Fruit fly (Drosophila melanogaster): Measurements from ENCODE around the gene CG5078.

CG5078 gene

dm6 chr3L:20493417-20494261 is 12.2 kb upstream of the CG5078 start (continued):
- TF ChIP-seq CG1832 (GFP tag; optimal IDR thresholded peaks at IDR 0.05) (no peak), dpn (GFP tag; optimal IDR thresholded peaks at IDR 0.05) (peak; percentile 2 to 58), sisA (GFP tag; IDR thresholded peaks at IDR 0.05) (peak; percentile 37; the same call in 1 of the 2 replicates), cas (GFP tag; IDR thresholded peaks at IDR 0.05) (no peak; the same call in 1 of the 2 replicates), pros (GFP tag; optimal IDR thresholded peaks at IDR 0.05) (no peak), CG6683 (GFP tag; optimal IDR thresholded peaks at IDR 0.05) (peak; percentile 37), CG10959 (GFP tag; IDR thresholded peaks at IDR 0.05) (no peak), lilli (GFP tag; optimal IDR thresholded peaks at IDR 0.05) (peak; percentile 80), jigr1 (GFP tag; IDR thresholded peaks at IDR 0.05) (peak; percentile 53; the same call in 2 of the 3 replicates), CG5180 (GFP tag; optimal IDR thresholded peaks at IDR 0.05) (peak; percentile 18), ftz-f1 (GFP tag; optimal IDR thresholded peaks at IDR 0.05) (no peak), dmrt11E (tag; optimal IDR thresholded peaks at IDR 0.05) (no peak), Jarid2 (GFP tag; optimal IDR thresholded peaks at IDR 0.05) (peak; percentile 64), Hr3 (GFP tag; optimal IDR thresholded peaks at IDR 0.05) (peak; percentile 60), rib (GFP tag; IDR thresholded peaks at IDR 0.05) (peak; percentile 63; the same call in 1 of the 2 replicates), schlank (tag; optimal IDR thresholded peaks at IDR 0.05) (no peak), MESR4 (GFP tag; optimal IDR thresholded peaks at IDR 0.05) (no peak), seq (GFP tag; IDR thresholded peaks at IDR 0.05) (peak; percentile 66), Eip74EF (GFP tag; optimal IDR thresholded peaks at IDR 0.05) (peak in 1 of 2 experiments; percentile 76), run (tag; optimal IDR thresholded peaks at IDR 0.05) (peak; percentile 57), CG30431 (GFP tag; optimal IDR thresholded peaks at IDR 0.05) (no peak), shn (GFP tag; optimal IDR thresholded peaks at IDR 0.05) (peak; percentile 36), so (GFP tag; IDR thresholded peaks at IDR 0.05) (peak; percentile 73; the same call in 2 of the 3 replicates), da (GFP tag; optimal IDR thresholded peaks at IDR 0.05) (no peak), CG17361 (GFP tag; IDR thresholded peaks at IDR 0.05) (peak; percentile 69), dm (GFP tag; optimal IDR thresholded peaks at IDR 0.05) (no peak), CG2875 (GFP tag; optimal IDR thresholded peaks at IDR 0.05) (no peak), crol (GFP tag; IDR thresholded peaks at IDR 0.05) (peak; percentile 27; the same call in 1 of the 2 replicates), Hsf (GFP tag; optimal IDR thresholded peaks at IDR 0.05) (peak; percentile 62), danr (GFP tag; IDR thresholded peaks at IDR 0.05) (peak; percentile 68; the same call in 1 of the 2 replicates), CG12942 (GFP tag; optimal IDR thresholded peaks at IDR 0.05) (peak; percentile 45), CG8281 (tag; optimal IDR thresholded peaks at IDR 0.05) (no peak), CG13424 (tag; optimal IDR thresholded peaks at IDR 0.05) (peak; percentile 73), Blimp-1 (GFP tag; optimal IDR thresholded peaks at IDR 0.05) (peak; percentile 42), CG9609 (GFP tag; optimal IDR thresholded peaks at IDR 0.05) (peak; percentile 19), C15 (GFP tag; IDR thresholded peaks at IDR 0.05) (0 out of 3 replicates have a peak, but pooled peaks have one; percentile 39), sima (GFP tag; optimal IDR thresholded peaks at IDR 0.05) (no peak), CG1603 (tag; optimal IDR thresholded peaks at IDR 0.05) (peak; percentile 11), CG7556 (GFP tag; optimal IDR thresholded peaks at IDR 0.05) (peak; percentile 82), CG9727 (GFP tag; optimal IDR thresholded peaks at IDR 0.05) (peak; percentile 73), CG4730 (GFP tag; IDR thresholded peaks at IDR 0.05) (peak; percentile 77; the same call in 1 of the 2 replicates), CG3847 (GFP tag; IDR thresholded peaks at IDR 0.05) (peak; percentile 72), Sox100B (GFP tag; optimal IDR thresholded peaks at IDR 0.05) (peak; percentile 58), Ets97D (GFP tag; optimal IDR thresholded peaks at IDR 0.05) (peak; percentile 9), CG1024 (GFP tag; IDR thresholded peaks at IDR 0.05) (no peak), Asciz (GFP tag; optimal IDR thresholded peaks at IDR 0.05) (peak; percentile 53), ap (GFP tag; IDR thresholded peaks at IDR 0.05) (peak; percentile 56), Rx (GFP tag; IDR thresholded peaks at IDR 0.05) (no peak)
